Fruit fly (Drosophila melanogaster) whole organism, adult: ENCODE measurements around the gene CG3552.

Experiments used
- CG11617 ChIP-seq: fragments of 200-800 bp; sonication (Bioruptor generic); optimal IDR thresholded peaks from 2 replicates; lab custom pipeline; 2017; ENCODE audit warnings: mild to moderate bottlenecking, missing biosample characterization, missing genetic modification reagents, missing genetic modification characterization
- CG14711 ChIP-seq: fragments of 200-800 bp; sonication (Bioruptor generic); optimal IDR thresholded peaks from 2 replicates; lab custom pipeline; 2018; ENCODE audit warnings: missing biosample characterization, mild to moderate bottlenecking, missing genetic modification characterization, moderate library complexity
- Crg-1 ChIP-seq: fragments of 200-800 bp; sonication (Bioruptor generic); optimal IDR thresholded peaks from 2 replicates; lab custom pipeline; 2016; ENCODE audit warnings: missing biosample characterization, missing genetic modification characterization
- cic ChIP-seq: fragments of 200-800 bp; sonication (Bioruptor generic); optimal IDR thresholded peaks from 2 replicates; lab custom pipeline; 2017; ENCODE audit warnings: missing biosample characterization, mild to moderate bottlenecking, missing genetic modification characterization, moderate library complexity
- kay ChIP-seq: fragments of 200-800 bp; sonication (Bioruptor generic); peaks from one replicate; lab custom pipeline; 2016; ENCODE audit warnings: missing biosample characterization, missing genetic modification characterization, borderline replicate concordance
- pad ChIP-seq: fragments of 200-800 bp; sonication (Bioruptor generic); optimal IDR thresholded peaks from 3 replicates; lab custom pipeline; 2017; ENCODE audit warnings: missing biosample characterization, missing genetic modification characterization, mild to moderate bottlenecking, moderate library complexity, missing genetic modification reagents
- tj ChIP-seq: fragments of 200-800 bp; sonication (Bioruptor generic); optimal IDR thresholded peaks from 3 replicates; lab custom pipeline; 2017; ENCODE audit warnings: missing biosample characterization, mild to moderate bottlenecking, missing genetic modification characterization, moderate library complexity
- toe ChIP-seq: fragments of 200-800 bp; sonication (Bioruptor generic); optimal IDR thresholded peaks from 2 replicates; lab custom pipeline; 2016; ENCODE audit warnings: missing biosample characterization, missing genetic modification characterization

DNA sequence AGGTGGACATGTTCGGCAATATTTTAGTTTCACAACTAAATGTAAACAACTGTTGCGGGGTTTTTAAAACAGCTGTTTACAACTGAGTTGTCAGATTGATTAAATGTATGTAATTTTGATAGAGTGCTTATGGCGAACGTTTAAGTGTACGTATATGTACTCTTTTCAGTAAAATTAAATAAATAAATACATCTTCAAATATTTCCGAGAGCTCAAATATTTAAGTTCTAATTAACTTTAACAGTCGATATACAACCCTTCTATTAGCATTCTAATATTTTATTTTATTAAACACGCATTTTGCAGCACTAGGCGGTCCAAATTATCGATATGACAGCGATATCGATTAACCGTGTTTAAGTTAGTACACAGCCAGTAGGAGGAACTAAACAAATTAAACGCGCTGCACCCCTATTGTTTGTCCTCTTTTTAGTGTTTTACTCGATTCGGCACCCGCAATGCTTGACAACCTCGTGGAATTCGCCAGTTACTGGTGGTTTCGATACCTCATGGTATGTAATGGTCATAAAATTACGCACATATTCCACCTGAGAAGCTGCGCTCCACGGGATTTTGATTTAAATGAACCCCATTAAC, 4.5 kb upstream of the CG3552 start, which contains the start of the genes CG3448 and ghi:
- TF ChIP-seq tj (GFP tag; lab: Kevin White, UChicago): peak; percentile 12
- TF ChIP-seq cic (GFP tag; lab: Kevin White, UChicago): peak; percentile 63
- TF ChIP-seq pad (GFP tag; lab: Kevin White, UChicago): peak; percentile 69
- no peak for TF ChIP-seq kay (GFP tag; lab: Kevin White, UChicago)
- TF ChIP-seq toe (GFP tag; lab: Kevin White, UChicago): peak; percentile 84
- TF ChIP-seq CG11617 (GFP tag; lab: Kevin White, UChicago): peak; percentile 71
- peak; percentile 99 for TF ChIP-seq CG14711 (tag; lab: Kevin White, UChicago)
- peak; percentile 44 for TF ChIP-seq Crg-1 (GFP tag; lab: Kevin White, UChicago)
